Fruit fly (Drosophila melanogaster) whole organism, wandering third instar larva: Measurements from ENCODE around the gene CG6664.

Experiments used
- Hr78 ChIP-seq: fragments of >200 bp; optimal IDR thresholded peaks from 2 replicates; lab custom pipeline; 2017; ENCODE audit warnings: missing biosample characterization, missing genetic modification characterization
- Myc ChIP-seq: fragments of >200 bp; optimal IDR thresholded peaks from 2 replicates; lab custom pipeline; 2017
- OdsH ChIP-seq: fragments of 200-800 bp; sonication (Bioruptor generic); optimal IDR thresholded peaks from 2 replicates; lab custom pipeline; 2016; ENCODE audit warnings: missing biosample characterization, mild to moderate bottlenecking, missing genetic modification characterization
- Sp1 ChIP-seq: fragments of 200-800 bp; sonication (Bioruptor generic); optimal IDR thresholded peaks from 3 replicates; lab custom pipeline; 2019; ENCODE audit warnings: missing biosample characterization, mild to moderate bottlenecking, missing genetic modification characterization, moderate library complexity
- Vsx2 ChIP-seq: fragments of 200-300, 225-300 bp; sonication (Bioruptor generic); optimal IDR thresholded peaks from 2 replicates; lab custom pipeline; 2018; ENCODE audit warnings: missing biosample characterization, missing genetic modification characterization; ENCODE audit not compliant: partially characterized antibody
- dmrt93B ChIP-seq: fragments of 200-800 bp; sonication (Bioruptor generic); optimal IDR thresholded peaks from 2 replicates; lab custom pipeline; 2018; ENCODE audit warnings: missing biosample characterization, mild to moderate bottlenecking, missing genetic modification characterization
- fru ChIP-seq: fragments of 200-800 bp; sonication (Bioruptor generic); optimal IDR thresholded peaks from 3 replicates; lab custom pipeline; 2016; ENCODE audit warnings: missing biosample characterization, mild to moderate bottlenecking, missing genetic modification characterization
- h ChIP-seq: fragments of 200-800 bp; sonication (Bioruptor generic); optimal IDR thresholded peaks from 3 replicates; lab custom pipeline; 2016; ENCODE audit warnings: missing biosample characterization, mild to moderate bottlenecking, missing genetic modification characterization
- pan ChIP-seq: fragments of >200 bp; optimal IDR thresholded peaks from 2 replicates; lab custom pipeline; 2017
- psq ChIP-seq: fragments of 200-800 bp; sonication (Bioruptor generic); optimal IDR thresholded peaks from 3 replicates; lab custom pipeline; 2017; ENCODE audit warnings: missing biosample characterization, mild to moderate bottlenecking, missing genetic modification characterization, moderate library complexity
- tai ChIP-seq: sonication (Bioruptor generic); optimal IDR thresholded peaks from 2 replicates; lab custom pipeline; 2016; ENCODE audit warnings: missing biosample characterization, missing genetic modification characterization
- usp ChIP-seq: fragments of >200 bp; optimal IDR thresholded peaks from 2 replicates; lab custom pipeline; 2017; ENCODE audit warnings: missing biosample characterization, missing genetic modification characterization

DNA sequence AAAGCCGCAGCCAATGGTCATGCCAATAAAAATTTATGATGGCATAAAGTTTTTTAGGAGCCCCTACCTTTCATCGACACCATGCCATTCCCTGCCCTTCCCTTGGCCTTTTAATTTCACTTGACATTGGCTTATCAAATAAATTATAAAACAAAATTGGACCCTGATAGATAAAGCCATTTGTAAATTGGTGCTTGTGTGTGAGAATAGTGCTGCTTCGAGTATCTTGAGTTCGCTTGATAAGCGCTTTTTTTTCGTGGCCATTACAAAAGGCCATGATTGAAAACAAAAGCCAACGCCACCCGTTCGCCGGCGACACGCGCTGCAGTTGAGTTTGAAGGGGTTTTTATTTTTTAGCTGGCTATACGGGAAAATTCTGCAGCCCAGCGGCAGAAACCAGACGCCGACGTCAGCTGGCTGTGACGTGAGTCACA is 33.9 kb upstream of the CG6664 start:
- TF ChIP-seq Sp1 (GFP tag; lab: Kevin White, UChicago) (peak; percentile 19), dmrt93B (no peak), tai (GFP tag; lab: Kevin White, UChicago) (no peak), h (GFP tag; lab: Kevin White, UChicago) (peak; percentile 49), Vsx2 (no peak), fru (GFP tag; lab: Kevin White, UChicago) (no peak), pan (lab: Kevin White, UChicago) (no peak), Myc (lab: Kevin White, UChicago) (no peak), OdsH (GFP tag; lab: Kevin White, UChicago) (no peak), usp (GFP tag; lab: Kevin White, UChicago) (no peak), Hr78 (GFP tag; lab: Kevin White, UChicago) (no peak), psq (GFP tag; lab: Kevin White, UChicago) (no peak)
